Worm (Caenorhabditis elegans) whole organism, late embryonic: ENCODE results near the gene cyp-32B1.

Experiments used
- C08G9.2 ChIP-seq: sonication (generic microtip); optimal IDR thresholded peaks from 2 replicates; lab custom pipeline; 2016; ENCODE audit warnings: mild to moderate bottlenecking, missing genetic modification characterization, moderate library complexity, missing compliant biosample characterization
- F13H6.1 ChIP-seq: sonication (generic microtip); optimal IDR thresholded peaks from 2 replicates; lab custom pipeline; 2016; ENCODE audit warnings: missing genetic modification characterization, missing compliant biosample characterization
- ahr-1 ChIP-seq: sonication (generic microtip); optimal IDR thresholded peaks from 2 replicates; lab custom pipeline; 2016; ENCODE audit warnings: missing genetic modification characterization, missing compliant biosample characterization
- ceh-18 ChIP-seq: sonication (generic microtip); optimal IDR thresholded peaks from 2 replicates; lab custom pipeline; 2016; ENCODE audit warnings: missing genetic modification characterization, missing compliant biosample characterization
- ceh-30 ChIP-seq: fragments of 150-350 bp; optimal IDR thresholded peaks from 2 replicates; lab custom pipeline; 2014; ENCODE audit warnings: missing biosample characterization, missing genetic modification characterization
- elt-2 ChIP-seq: sonication (generic microtip); optimal IDR thresholded peaks from 2 replicates; lab custom pipeline; 2016; ENCODE audit warnings: missing genetic modification reagents, missing genetic modification characterization, missing compliant biosample characterization
- ets-4 ChIP-seq: sonication (generic microtip); optimal IDR thresholded peaks from 2 replicates; lab custom pipeline; 2016; ENCODE audit warnings: missing genetic modification characterization, missing compliant biosample characterization
- fax-1 ChIP-seq: sonication (generic microtip); optimal IDR thresholded peaks from 2 replicates; lab custom pipeline; 2016; ENCODE audit warnings: missing genotype, missing genetic modification characterization, missing compliant biosample characterization
- fkh-10 ChIP-seq: fragments of 150-350 bp; optimal IDR thresholded peaks from 2 replicates; lab custom pipeline; 2014; ENCODE audit warnings: missing biosample characterization, missing genetic modification reagents, missing genetic modification characterization
- fkh-6 ChIP-seq: sonication (generic microtip); optimal IDR thresholded peaks from 2 replicates; lab custom pipeline; 2016; ENCODE audit warnings: missing genetic modification characterization, missing compliant biosample characterization
- lim-6 ChIP-seq: sonication (generic microtip); optimal IDR thresholded peaks from 2 replicates; lab custom pipeline; 2016; ENCODE audit warnings: missing genetic modification characterization, missing compliant biosample characterization
- nhr-11 ChIP-seq: fragments of 150-350 bp; optimal IDR thresholded peaks from 2 replicates; lab custom pipeline; 2014; ENCODE audit warnings: missing biosample characterization, missing genetic modification characterization
- tbx-2 ChIP-seq: sonication (generic microtip); optimal IDR thresholded peaks from 2 replicates; lab custom pipeline; 2016; ENCODE audit warnings: missing genetic modification characterization, missing compliant biosample characterization
- unc-86 ChIP-seq: sonication (generic microtip); optimal IDR thresholded peaks from 2 replicates; lab custom pipeline; 2016; ENCODE audit warnings: missing genetic modification characterization, missing compliant biosample characterization

DNA sequence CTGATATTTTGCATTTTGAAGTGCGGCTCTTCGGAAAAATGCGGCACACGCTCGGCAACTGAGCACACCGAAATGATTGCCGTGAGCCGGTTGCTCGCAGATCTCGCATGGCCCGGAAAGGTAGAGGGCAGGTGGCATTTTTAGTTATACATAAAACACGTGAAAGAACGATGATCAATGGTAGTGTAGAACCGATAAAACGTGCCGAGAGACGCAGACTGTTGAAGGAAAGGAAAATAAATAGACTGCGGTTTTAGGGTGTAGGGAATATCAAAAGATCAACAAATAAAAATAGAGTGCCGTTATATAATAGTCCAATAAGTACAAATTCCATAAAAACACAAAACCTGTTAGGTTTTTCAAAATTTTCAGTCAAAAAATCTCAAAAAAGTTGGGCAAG, 10.7 kb upstream of the cyp-32B1 start, which contains the start of gene nhr-133:
- TF ChIP-seq ceh-30 (tag; lab: Kevin White, UChicago) (no peak), elt-2 (no peak), lim-6 (no peak), fkh-10 (GFP tag; lab: Kevin White, UChicago) (no peak), tbx-2 (tag; lab: Kevin White, UChicago) (no peak), nhr-11 (tag; lab: Kevin White, UChicago) (no peak), ahr-1 (tag; lab: Kevin White, UChicago) (no peak), F13H6.1 (no peak), unc-86 (tag; lab: Kevin White, UChicago) (no peak), ceh-18 (tag; lab: Kevin White, UChicago) (no peak), C08G9.2 (tag; lab: Kevin White, UChicago) (no peak), fax-1 (tag; lab: Kevin White, UChicago) (no peak), ets-4 (tag; lab: Kevin White, UChicago) (no peak), fkh-6 (tag; lab: Kevin White, UChicago) (no peak)
